Worm (Caenorhabditis elegans) whole organism, L4 larva: ENCODE measurements around the gene Y43F8B.22.

Experiments
- Y48G9A.11 ChIP-seq: fragments of 200-800 bp; sonication (Bioruptor generic); IDR thresholded peaks from 2 replicates; pipeline ENCODE4 v1.3.6; 2022; ENCODE audit warnings: missing genetic modification reagents, missing genetic modification characterization, missing compliant biosample characterization
- ceh-82 ChIP-seq: sonication (generic microtip); optimal IDR thresholded peaks from 2 replicates; lab custom pipeline; 2017; ENCODE audit warnings: missing biosample characterization, missing genetic modification characterization
- cey-2 ChIP-seq: sonication (generic microtip); optimal IDR thresholded peaks from 3 replicates; lab custom pipeline; 2017; ENCODE audit warnings: missing genetic modification characterization, mild to moderate bottlenecking, missing compliant biosample characterization, antibody characterized with exemption, borderline replicate concordance; ENCODE audit not compliant: insufficient read depth
- hlh-11 ChIP-seq: fragments of 200-800 bp; sonication (Bioruptor generic); optimal IDR thresholded peaks from 2 replicates; lab custom pipeline; 2018; ENCODE audit warnings: mild to moderate bottlenecking, missing genetic modification characterization, missing compliant biosample characterization
- hmg-1.1 ChIP-seq: fragments of 200-800 bp; sonication (Bioruptor generic); IDR thresholded peaks from 2 replicates; pipeline ENCODE4 v1.3.6; 2022; ENCODE audit warnings: missing genetic modification reagents, missing genetic modification characterization, missing compliant biosample characterization
- jun-1 ChIP-seq: fragments of 150-350 bp; optimal IDR thresholded peaks from 2 replicates; lab custom pipeline; 2014; ENCODE audit warnings: missing biosample characterization, missing genetic modification reagents, missing genetic modification characterization
- lim-7 ChIP-seq: fragments of 200-800 bp; sonication (Bioruptor generic); IDR thresholded peaks from 2 replicates; pipeline ENCODE4 v1.3.6; 2022; ENCODE audit warnings: missing genetic modification characterization, missing compliant biosample characterization
- nhr-25 ChIP-seq: sonication (generic microtip); optimal IDR thresholded peaks from 2 replicates; lab custom pipeline; 2017; ENCODE audit warnings: missing genetic modification characterization, mild to moderate bottlenecking, missing compliant biosample characterization, antibody characterized with exemption, moderate library complexity, borderline replicate concordance; ENCODE audit not compliant: insufficient read depth
- nhr-48 ChIP-seq: sonication (generic microtip); optimal IDR thresholded peaks from 2 replicates; lab custom pipeline; 2016; ENCODE audit warnings: mild to moderate bottlenecking, missing genetic modification characterization, missing compliant biosample characterization
- nhr-6 ChIP-seq: fragments of 150-350 bp; optimal IDR thresholded peaks from 2 replicates; lab custom pipeline; 2014; ENCODE audit warnings: missing biosample characterization, missing genetic modification characterization
- nhr-76 ChIP-seq: fragments of 150-350 bp; optimal IDR thresholded peaks from 2 replicates; lab custom pipeline; 2014; ENCODE audit warnings: missing biosample characterization, missing genetic modification characterization
- pha-4 ChIP-seq, 2 experiments: fragments of 150-350 bp in 1 of 2; fragments of 200-800 bp in 1 of 2; sonication (Bioruptor generic) in 1 of 2; IDR thresholded peaks in 1 of 2; optimal IDR thresholded peaks in 1 of 2; 2 replicates each; pipeline versions ENCODE4 v1.3.6 to Lab custom; 2014 to 2022; ENCODE audit warnings: missing genetic modification characterization in 2 of 2, missing genetic modification reagents in 2 of 2, missing biosample characterization in 1 of 2, missing compliant biosample characterization in 1 of 2
- php-3 ChIP-seq: fragments of 200-800 bp; sonication (Bioruptor generic); IDR thresholded peaks from 2 replicates; pipeline ENCODE4 v1.3.6; 2022; ENCODE audit warnings: missing genetic modification reagents, missing genetic modification characterization, missing compliant biosample characterization
- snpc-4 ChIP-seq: fragments of 150-350 bp; optimal IDR thresholded peaks from 2 replicates; lab custom pipeline; 2014; ENCODE audit warnings: missing biosample characterization, missing genetic modification characterization

DNA sequence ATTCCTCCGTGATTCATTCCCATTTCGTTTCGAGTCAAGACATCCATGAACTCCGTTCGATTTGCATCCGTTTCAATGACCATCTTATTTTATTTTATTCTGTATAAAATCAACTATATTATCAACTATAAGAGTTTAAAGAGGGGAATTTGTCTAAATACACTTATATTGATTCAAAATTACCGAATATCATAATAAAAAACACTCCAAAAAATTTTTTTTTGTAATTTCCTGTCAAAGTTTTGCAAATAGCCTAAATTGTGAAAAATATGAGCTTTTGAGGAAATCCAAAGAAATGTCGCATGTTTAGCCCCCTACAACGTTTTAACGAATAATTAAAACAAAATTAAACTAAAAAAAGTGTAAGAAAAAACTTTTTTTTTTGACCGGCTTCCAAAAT, 20.6 kb upstream of the Y43F8B.22 start, which contains the start of gene Y43F8B.15:
- TF ChIP-seq nhr-6 (no peak), lim-7 (GFP tag; lab: Robert Waterston, UW) (no peak), snpc-4 (tag; lab: Kevin White, UChicago) (no peak), cey-2 (tag; lab: Kevin White, UChicago) (no peak), nhr-76 (tag; lab: Kevin White, UChicago) (no peak), pha-4 (GFP tag; IDR thresholded peaks at IDR 0.05; lab: Robert Waterston, UW) (no peak), pha-4 (tag; optimal IDR thresholded peaks at IDR 0.05; lab: Kevin White, UChicago) (no peak), nhr-25 (tag; lab: Kevin White, UChicago) (no peak), nhr-48 (tag; lab: Kevin White, UChicago) (no peak), jun-1 (no peak), Y48G9A.11 (GFP tag; lab: Robert Waterston, UW) (no peak), hlh-11 (tag; lab: Kevin White, UChicago) (no peak), ceh-82 (tag; lab: Kevin White, UChicago) (no peak), php-3 (GFP tag; lab: Robert Waterston, UW) (no peak), hmg-1.1 (no peak)
